Fruit fly (Drosophila melanogaster) whole organism, embryonic: ENCODE data around the gene Cyp4d1.
A peak's percentile ranks its signal among the peaks of the same experiment; 100 is the strongest.

Experiments
- Atf-2 ChIP-seq: fragments of 200-800 bp; sonication (Bioruptor generic); optimal IDR thresholded peaks from 2 replicates; lab custom pipeline; 2016; ENCODE audit warnings: missing biosample characterization, missing genetic modification characterization
- BEAF-32 ChIP-seq: fragments of 200-800 bp; sonication (Bioruptor generic); optimal IDR thresholded peaks from 3 replicates; lab custom pipeline; 2017; ENCODE audit warnings: missing biosample characterization, missing genetic modification characterization, mild to moderate bottlenecking, moderate library complexity, missing genetic modification reagents
- CG10431 ChIP-seq: fragments of 200-800 bp; sonication (Bioruptor generic); optimal IDR thresholded peaks from 3 replicates; lab custom pipeline; 2018; ENCODE audit warnings: missing biosample characterization, mild to moderate bottlenecking, missing genetic modification characterization
- CG11085 ChIP-seq: fragments of 200-800 bp; sonication (Bioruptor generic); IDR thresholded peaks from 2 replicates; pipeline ENCODE4 v1.3.6; 2022; ENCODE audit warnings: missing biosample characterization, missing genetic modification characterization
- CG14050 ChIP-seq: fragments of 200-800 bp; sonication (Bioruptor generic); IDR thresholded peaks from 3 replicates; pipeline ENCODE4 v1.3.6; 2022; ENCODE audit warnings: missing biosample characterization, missing genetic modification characterization
- CG17361 ChIP-seq: fragments of 200-800 bp; sonication (Bioruptor generic); IDR thresholded peaks from 3 replicates; pipeline ENCODE4 v1.3.6; 2022; ENCODE audit warnings: missing biosample characterization, missing genetic modification characterization
- CG17829 ChIP-seq: fragments of 200-800 bp; optimal IDR thresholded peaks from 2 replicates; lab custom pipeline; 2019; ENCODE audit warnings: missing biosample characterization, mild to moderate bottlenecking, missing genetic modification characterization, moderate library complexity
- CG1792 ChIP-seq: fragments of 200-800 bp; sonication (Bioruptor generic); optimal IDR thresholded peaks from 2 replicates; lab custom pipeline; 2016; ENCODE audit warnings: missing biosample characterization, missing genetic modification characterization
- CG1832 ChIP-seq: fragments of 200-800 bp; sonication (Bioruptor generic); optimal IDR thresholded peaks from 2 replicates; lab custom pipeline; 2017; ENCODE audit warnings: missing biosample characterization, mild to moderate bottlenecking, missing genetic modification characterization, inconsistent platforms
- CG2120 ChIP-seq: fragments of 200-800 bp; sonication (Bioruptor generic); optimal IDR thresholded peaks from 3 replicates; lab custom pipeline; 2016; ENCODE audit warnings: missing biosample characterization, missing genetic modification characterization
- CG32767 ChIP-seq: fragments of 200-800 bp; sonication (Bioruptor generic); IDR thresholded peaks from 2 replicates; pipeline ENCODE4 v1.3.6; 2022; ENCODE audit warnings: missing biosample characterization, missing genetic modification characterization
- CG3726 ChIP-seq: fragments of 200-800 bp; sonication (Bioruptor generic); IDR thresholded peaks from 3 replicates; pipeline ENCODE4, ENCODE4 v1.3.6; 2022; ENCODE audit warnings: missing biosample characterization, missing genetic modification characterization
- CG4424 ChIP-seq: fragments of 200-800 bp; sonication (Bioruptor generic); optimal IDR thresholded peaks from 3 replicates; lab custom pipeline; 2016; ENCODE audit warnings: missing biosample characterization, missing genetic modification characterization
- CG4854 ChIP-seq: fragments of 200-800 bp; sonication (Bioruptor generic); optimal IDR thresholded peaks from 2 replicates; lab custom pipeline; 2016; ENCODE audit warnings: missing biosample characterization, missing genetic modification characterization, inconsistent platforms
- CG6254 ChIP-seq: fragments of 200-800 bp; sonication (Bioruptor generic); optimal IDR thresholded peaks from 3 replicates; lab custom pipeline; 2017; ENCODE audit warnings: mild to moderate bottlenecking, missing biosample characterization, missing genetic modification reagents, missing genetic modification characterization
- CG6683 ChIP-seq: fragments of 200-800 bp; sonication (Bioruptor generic); optimal IDR thresholded peaks from 2 replicates; lab custom pipeline; 2017; ENCODE audit warnings: missing biosample characterization, mild to moderate bottlenecking, missing genetic modification characterization, missing genetic modification reagents
- CG7372 ChIP-seq: fragments of 200-800 bp; sonication (Bioruptor generic); IDR thresholded peaks from 2 replicates; pipeline ENCODE4 v1.3.6; 2022; ENCODE audit warnings: missing biosample characterization, missing genetic modification characterization
- CG7963 ChIP-seq: fragments of 200-800 bp; sonication (Bioruptor generic); IDR thresholded peaks from 3 replicates; pipeline ENCODE4 v1.3.6; 2022; ENCODE audit warnings: missing biosample characterization, missing genetic modification characterization; ENCODE audit not compliant: partially characterized antibody
- CrebB ChIP-seq: fragments of 200-800 bp; sonication (Bioruptor generic); optimal IDR thresholded peaks from 3 replicates; lab custom pipeline; 2018; ENCODE audit warnings: missing biosample characterization, mild to moderate bottlenecking, missing genetic modification characterization
- D19B ChIP-seq: fragments of 200-800 bp; sonication (Bioruptor generic); optimal IDR thresholded peaks from 2 replicates; lab custom pipeline; 2017; ENCODE audit warnings: missing biosample characterization, mild to moderate bottlenecking, missing genetic modification characterization
- Dp ChIP-seq: fragments of 200-800 bp; sonication (Bioruptor generic); optimal IDR thresholded peaks from 2 replicates; lab custom pipeline; 2018; ENCODE audit warnings: missing biosample characterization, mild to moderate bottlenecking, missing genetic modification characterization, moderate library complexity
- E2f2 ChIP-seq: fragments of 200-800 bp; sonication (Bioruptor generic); IDR thresholded peaks from 2 replicates; pipeline ENCODE4 v1.3.6; 2022; ENCODE audit warnings: missing biosample characterization, missing genetic modification characterization
- HLH54F ChIP-seq: fragments of 200-800 bp; sonication (Bioruptor generic); optimal IDR thresholded peaks from 3 replicates; lab custom pipeline; 2016; ENCODE audit warnings: missing biosample characterization, missing genetic modification characterization
- HmgZ ChIP-seq: fragments of 200-800 bp; sonication (Bioruptor generic); optimal IDR thresholded peaks from 2 replicates; lab custom pipeline; 2018; ENCODE audit warnings: missing biosample characterization, mild to moderate bottlenecking, missing genetic modification characterization
- Hmr ChIP-seq: fragments of 200-800 bp; sonication (Bioruptor generic); optimal IDR thresholded peaks from 3 replicates; lab custom pipeline; 2017; ENCODE audit warnings: mild to moderate bottlenecking, missing biosample characterization, missing genetic modification reagents, missing genetic modification characterization
- Hr3 ChIP-seq: fragments of 200-800 bp; sonication (Bioruptor generic); optimal IDR thresholded peaks from 3 replicates; lab custom pipeline; 2016; ENCODE audit warnings: missing biosample characterization, missing genetic modification characterization
- Med ChIP-seq: fragments of 200-800 bp; sonication (Bioruptor generic); peaks from one replicate; lab custom pipeline; 2016; ENCODE audit warnings: missing biosample characterization, missing genetic modification characterization, mild to moderate bottlenecking, inconsistent platforms, moderate library complexity
- Meics ChIP-seq: fragments of 200-800 bp; sonication (Bioruptor generic); optimal IDR thresholded peaks from 2 replicates; lab custom pipeline; 2017; ENCODE audit warnings: missing biosample characterization, mild to moderate bottlenecking, missing genetic modification characterization
- Myb ChIP-seq: fragments of 200-800 bp; sonication (Bioruptor generic); optimal IDR thresholded peaks from 2 replicates; lab custom pipeline; 2016; ENCODE audit warnings: missing biosample characterization, missing genetic modification characterization
- Pdp1 ChIP-seq, 2 experiments: fragments of 200-800 bp; sonication (Bioruptor generic); optimal IDR thresholded peaks; 3 replicates each; lab custom pipeline; 2016; ENCODE audit warnings: missing biosample characterization in 2 of 2, missing genetic modification characterization in 2 of 2, mild to moderate bottlenecking in 1 of 2, moderate library complexity in 1 of 2
- Rx ChIP-seq: fragments of 200-800 bp; sonication (Bioruptor generic); IDR thresholded peaks from 2 replicates; pipeline ENCODE4 v1.3.6; 2022; ENCODE audit warnings: missing biosample characterization, missing genetic modification characterization
- Sry-δ ChIP-seq: fragments of 200-800 bp; sonication (Bioruptor generic); optimal IDR thresholded peaks from 2 replicates; lab custom pipeline; 2016; ENCODE audit warnings: missing biosample characterization, missing genetic modification characterization
- Vsx1 ChIP-seq: fragments of 200-800 bp; sonication (Bioruptor generic); optimal IDR thresholded peaks from 2 replicates; lab custom pipeline; 2017; ENCODE audit warnings: missing biosample characterization, mild to moderate bottlenecking, missing genetic modification characterization, missing genetic modification reagents
- ap ChIP-seq: fragments of 200-800 bp; sonication (Bioruptor generic); IDR thresholded peaks from 2 replicates; pipeline ENCODE4 v1.3.6; 2022; ENCODE audit warnings: missing biosample characterization, missing genetic modification characterization
- bab2 ChIP-seq: fragments of 200-800 bp; sonication (Bioruptor generic); optimal IDR thresholded peaks from 2 replicates; lab custom pipeline; 2016; ENCODE audit warnings: missing biosample characterization, missing genetic modification characterization
- ci ChIP-seq: fragments of 200-800 bp; sonication (Bioruptor generic); IDR thresholded peaks from 3 replicates; pipeline ENCODE4 v1.3.6; 2022; ENCODE audit warnings: missing biosample characterization, missing genetic modification characterization
- danr ChIP-seq: fragments of 200-800 bp; sonication (Bioruptor generic); IDR thresholded peaks from 2 replicates; pipeline ENCODE4 v1.3.6; 2022; ENCODE audit warnings: missing biosample characterization, missing genetic modification characterization
- dmrt11E ChIP-seq: fragments of 200-800 bp; sonication (Bioruptor generic); optimal IDR thresholded peaks from 3 replicates; lab custom pipeline; 2018; ENCODE audit warnings: missing biosample characterization, mild to moderate bottlenecking, missing genetic modification characterization, moderate library complexity
- gsb-n ChIP-seq: fragments of 200-800 bp; sonication (Bioruptor generic); optimal IDR thresholded peaks from 3 replicates; lab custom pipeline; 2018; ENCODE audit warnings: missing biosample characterization, mild to moderate bottlenecking, missing genetic modification characterization
- ind ChIP-seq: fragments of 200-800 bp; sonication (Bioruptor generic); optimal IDR thresholded peaks from 3 replicates; lab custom pipeline; 2016; ENCODE audit warnings: missing biosample characterization, missing genetic modification characterization
- insv ChIP-seq, 2 experiments: fragments of 200-800 bp; sonication (Bioruptor generic); optimal IDR thresholded peaks; 3 replicates each; lab custom pipeline; 2016 to 2018; ENCODE audit warnings: missing biosample characterization in 2 of 2, missing genetic modification characterization in 2 of 2
- inv ChIP-seq: fragments of 200-800 bp; sonication (Bioruptor generic); IDR thresholded peaks from 2 replicates; pipeline ENCODE4 v1.3.6; 2022; ENCODE audit warnings: missing biosample characterization, missing genetic modification characterization; ENCODE audit not compliant: partially characterized antibody
- nerfin-1 ChIP-seq: fragments of 200-800 bp; sonication (Bioruptor generic); optimal IDR thresholded peaks from 3 replicates; lab custom pipeline; 2019; ENCODE audit warnings: missing biosample characterization, mild to moderate bottlenecking, missing genetic modification characterization, moderate library complexity
- nmo ChIP-seq: fragments of 200-800 bp; sonication (Bioruptor generic); optimal IDR thresholded peaks from 2 replicates; lab custom pipeline; 2018; ENCODE audit warnings: missing biosample characterization, mild to moderate bottlenecking, missing genetic modification characterization, moderate library complexity
- pita ChIP-seq: fragments of 200-800 bp; sonication (Bioruptor generic); optimal IDR thresholded peaks from 2 replicates; lab custom pipeline; 2017; ENCODE audit warnings: missing biosample characterization, mild to moderate bottlenecking, missing genetic modification characterization
- repo ChIP-seq: fragments of 200-800 bp; sonication (Bioruptor generic); optimal IDR thresholded peaks from 2 replicates; lab custom pipeline; 2016; ENCODE audit warnings: missing biosample characterization, missing genetic modification characterization
- row ChIP-seq: fragments of 200-800 bp; sonication (Bioruptor generic); IDR thresholded peaks from 3 replicates; pipeline ENCODE4 v1.3.6; 2022; ENCODE audit warnings: missing biosample characterization, missing genetic modification characterization
- sens ChIP-seq: fragments of 200-800 bp; sonication (Bioruptor generic); peaks from one replicate; lab custom pipeline; 2016; ENCODE audit warnings: missing biosample characterization, missing genetic modification characterization
- sim ChIP-seq: fragments of 200-800 bp; sonication (Bioruptor generic); IDR thresholded peaks from 2 replicates; pipeline ENCODE4 v1.3.6; 2022; ENCODE audit warnings: missing biosample characterization, missing genetic modification characterization
- stwl ChIP-seq: fragments of 200-800 bp; sonication (Bioruptor generic); optimal IDR thresholded peaks from 3 replicates; lab custom pipeline; 2018; ENCODE audit warnings: missing biosample characterization, mild to moderate bottlenecking, missing genetic modification characterization, moderate library complexity
- ttk ChIP-seq: fragments of 200-800 bp; sonication (Bioruptor generic); IDR thresholded peaks from 2 replicates; pipeline ENCODE4 v2.1.2; 2022; ENCODE audit warnings: missing biosample characterization, missing genetic modification characterization
- usp ChIP-seq: fragments of >200 bp; optimal IDR thresholded peaks from 2 replicates; lab custom pipeline; 2017; ENCODE audit warnings: missing biosample characterization, missing genetic modification characterization
- zen2 ChIP-seq: fragments of 200-800 bp; sonication (Bioruptor generic); IDR thresholded peaks from 3 replicates; pipeline ENCODE4 v1.3.6; 2022; ENCODE audit warnings: missing biosample characterization, missing genetic modification characterization; ENCODE audit not compliant: partially characterized antibody

Cyp4d1 gene

DNA sequence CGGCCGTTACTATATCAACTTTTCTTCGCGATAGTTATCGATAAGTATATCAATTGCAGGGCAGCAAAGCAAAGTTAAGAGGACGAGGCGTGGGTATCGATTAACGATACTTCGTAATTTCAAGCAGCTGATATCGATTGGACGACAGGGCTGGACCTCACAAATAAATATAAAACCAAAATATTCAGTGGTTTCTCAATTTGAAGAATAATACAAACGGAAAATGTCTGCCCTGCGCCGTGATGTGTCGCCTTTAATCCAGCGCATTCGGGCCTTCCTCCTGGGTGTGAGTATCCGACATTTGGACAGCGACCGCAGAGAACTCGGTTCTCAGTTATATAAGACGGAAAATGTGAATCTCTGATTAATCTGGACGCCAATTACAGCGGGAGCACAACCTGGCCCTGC is 10.4 kb upstream of the Cyp4d1 start, which contains the start of gene ND-B14.5A (continued):
- TF ChIP-seq CG7372 (GFP tag; lab: Robert Waterston, UW), result no peak
- TF ChIP-seq HLH54F, result peak; percentile 2
- peak; percentile 23; the same call in 1 of the 3 replicates for TF ChIP-seq row
- TF ChIP-seq CG3726 (GFP tag; lab: Robert Waterston, UW), result no peak
- TF ChIP-seq CG17361, result no peak
- peak; percentile 29; the same call in 1 of the 3 replicates for TF ChIP-seq ci (GFP tag; lab: Robert Waterston, UW)
- peak; percentile 74 for TF ChIP-seq stwl (tag; lab: Kevin White, UChicago)
- no peak for TF ChIP-seq pita
- no peak for TF ChIP-seq danr
- TF ChIP-seq BEAF-32 (GFP tag; lab: Kevin White, UChicago), result peak; percentile 86
- TF ChIP-seq Sry-δ (GFP tag; lab: Kevin White, UChicago), result peak; percentile 77
- TF ChIP-seq Hmr, result peak; percentile 7
- TF ChIP-seq sens (GFP tag; lab: Kevin White, UChicago), result peak; percentile 65
- no peak for TF ChIP-seq CG10431 (GFP tag; lab: Kevin White, UChicago)
- TF ChIP-seq Pdp1 (GFP tag; optimal IDR thresholded peaks at IDR 0.05; lab: Kevin White, UChicago), result peak in 1 of 2 experiments; percentile 92
- TF ChIP-seq dmrt11E (tag; lab: Kevin White, UChicago), result no peak
- no peak for TF ChIP-seq CrebB (tag; lab: Kevin White, UChicago)
- peak; percentile 95 for TF ChIP-seq CG7963 (GFP tag; lab: Robert Waterston, UW)
- no peak for TF ChIP-seq CG4424
- no peak for TF ChIP-seq Atf-2 (GFP tag; lab: Kevin White, UChicago)
- no peak for TF ChIP-seq ttk (GFP tag; lab: Robert Waterston, UW)
- TF ChIP-seq CG6683 (GFP tag; lab: Kevin White, UChicago), result no peak
- no peak for TF ChIP-seq usp (GFP tag; lab: Kevin White, UChicago)
- no peak for TF ChIP-seq CG14050 (GFP tag; lab: Robert Waterston, UW)
- no peak for TF ChIP-seq nerfin-1 (tag; lab: Kevin White, UChicago)
- peak; percentile 17 for TF ChIP-seq nmo (GFP tag; lab: Kevin White, UChicago)
- peak; percentile 86 for TF ChIP-seq inv (GFP tag; lab: Robert Waterston, UW)
- no peak for TF ChIP-seq Hr3 (GFP tag; lab: Kevin White, UChicago)
- TF ChIP-seq Rx (GFP tag; lab: Robert Waterston, UW), result no peak
- peak; percentile 94 for TF ChIP-seq zen2
- TF ChIP-seq Myb, result peak; percentile 97
- peak; percentile 48 for TF ChIP-seq HmgZ (tag; lab: Kevin White, UChicago)
- no peak for TF ChIP-seq bab2 (GFP tag; lab: Kevin White, UChicago)
- TF ChIP-seq CG1832 (GFP tag; lab: Kevin White, UChicago), result no peak
- no peak for TF ChIP-seq gsb-n
- TF ChIP-seq Meics (GFP tag; lab: Kevin White, UChicago), result no peak
- TF ChIP-seq D19B (GFP tag; lab: Kevin White, UChicago), result no peak
- no peak for TF ChIP-seq Vsx1
- no peak for TF ChIP-seq CG32767 (GFP tag; lab: Robert Waterston, UW)
- no peak for TF ChIP-seq sim (GFP tag; lab: Robert Waterston, UW)

DNA sequence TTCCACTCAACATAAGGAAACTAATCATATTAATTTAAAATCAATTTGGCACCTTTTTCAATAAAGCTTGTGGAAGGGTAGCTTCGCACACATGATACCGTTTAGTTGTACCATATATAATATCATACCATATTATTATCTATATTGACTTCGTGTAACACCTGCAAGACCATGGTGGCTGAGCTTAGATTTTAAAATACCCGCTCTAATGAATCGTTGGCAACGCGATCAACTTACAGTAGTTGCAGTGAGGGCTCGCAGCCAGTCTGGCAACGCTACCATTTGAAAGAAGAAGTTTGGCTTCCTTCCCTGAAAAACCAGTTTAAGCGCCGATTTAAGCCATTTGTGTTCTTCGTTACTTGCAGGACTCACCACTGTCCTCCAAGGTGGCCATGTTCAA is 8.4 kb upstream of the Cyp4d1 start:
- no peak for TF ChIP-seq ind (GFP tag; lab: Kevin White, UChicago)
- TF ChIP-seq E2f2 (GFP tag; lab: Robert Waterston, UW), result peak; percentile 90
- TF ChIP-seq CG2120, result no peak
- peak; percentile 82 for TF ChIP-seq Dp (GFP tag; lab: Kevin White, UChicago)
- TF ChIP-seq Myb, result peak; percentile 27
- TF ChIP-seq CG4854, result peak; percentile 70
- no peak for TF ChIP-seq CG6254
- no peak for TF ChIP-seq ap (GFP tag; lab: Robert Waterston, UW)
- no peak for TF ChIP-seq insv (GFP tag; optimal IDR thresholded peaks at IDR 0.05; lab: Kevin White, UChicago)
- TF ChIP-seq repo, result no peak
- no peak for TF ChIP-seq CG1792 (GFP tag; lab: Kevin White, UChicago)
- no peak for TF ChIP-seq CG17829 (tag; lab: Kevin White, UChicago)
- TF ChIP-seq Med (GFP tag; lab: Kevin White, UChicago), result peak; percentile 19
- TF ChIP-seq CG11085 (GFP tag; lab: Robert Waterston, UW), result no peak
- TF ChIP-seq dmrt11E (tag; lab: Kevin White, UChicago), result no peak
